Fruit fly (Drosophila melanogaster) whole organism, embryonic: ENCODE data around the gene CG12398.

ENCODE experiments used
- CG10274 ChIP-seq: fragments of 200-800 bp; sonication (Bioruptor generic); optimal IDR thresholded peaks from 3 replicates; lab custom pipeline; 2017; ENCODE audit warnings: missing biosample characterization, mild to moderate bottlenecking, missing genetic modification characterization
- CG12219 ChIP-seq: fragments of 200-800 bp; sonication (Bioruptor generic); optimal IDR thresholded peaks from 3 replicates; lab custom pipeline; 2018; ENCODE audit warnings: missing biosample characterization, mild to moderate bottlenecking, missing genetic modification characterization
- CG12299 ChIP-seq: fragments of 200-800 bp; sonication (Bioruptor generic); optimal IDR thresholded peaks from 2 replicates; lab custom pipeline; 2018; ENCODE audit warnings: missing biosample characterization, mild to moderate bottlenecking, missing genetic modification characterization
- CG14050 ChIP-seq: fragments of 200-800 bp; sonication (Bioruptor generic); IDR thresholded peaks from 3 replicates; pipeline ENCODE4 v1.3.6; 2022; ENCODE audit warnings: missing biosample characterization, missing genetic modification characterization
- CG16863 ChIP-seq: fragments of 200-800 bp; sonication (Bioruptor generic); optimal IDR thresholded peaks from 3 replicates; lab custom pipeline; 2016; ENCODE audit warnings: missing biosample characterization, missing genetic modification characterization
- CG17385 ChIP-seq: fragments of 200-800 bp; sonication (Bioruptor generic); optimal IDR thresholded peaks from 3 replicates; lab custom pipeline; 2018; ENCODE audit warnings: missing biosample characterization, mild to moderate bottlenecking, missing genetic modification characterization
- CG1792 ChIP-seq: fragments of 200-800 bp; sonication (Bioruptor generic); optimal IDR thresholded peaks from 2 replicates; lab custom pipeline; 2016; ENCODE audit warnings: missing biosample characterization, missing genetic modification characterization
- CG2116 ChIP-seq: fragments of 200-800 bp; sonication (Bioruptor generic); optimal IDR thresholded peaks from 3 replicates; lab custom pipeline; 2018; ENCODE audit warnings: missing biosample characterization, mild to moderate bottlenecking, missing genetic modification characterization
- CG2199 ChIP-seq: fragments of 200-800 bp; sonication (Bioruptor generic); IDR thresholded peaks from 3 replicates; pipeline ENCODE4 v1.3.6; 2022; ENCODE audit warnings: missing biosample characterization, missing genetic modification characterization
- CG32767 ChIP-seq: fragments of 200-800 bp; sonication (Bioruptor generic); IDR thresholded peaks from 2 replicates; pipeline ENCODE4 v1.3.6; 2022; ENCODE audit warnings: missing biosample characterization, missing genetic modification characterization
- CG4328 ChIP-seq: fragments of 200-800 bp; sonication (Bioruptor generic); optimal IDR thresholded peaks from 3 replicates; lab custom pipeline; 2017; ENCODE audit warnings: missing biosample characterization, missing genetic modification reagents, missing genetic modification characterization
- CG4404 ChIP-seq: fragments of 200-800 bp; sonication (Bioruptor generic); IDR thresholded peaks from 2 replicates; pipeline ENCODE4 v1.3.6; 2022; ENCODE audit warnings: missing biosample characterization, missing genetic modification characterization
- CG6254 ChIP-seq: fragments of 200-800 bp; sonication (Bioruptor generic); optimal IDR thresholded peaks from 3 replicates; lab custom pipeline; 2017; ENCODE audit warnings: mild to moderate bottlenecking, missing biosample characterization, missing genetic modification reagents, missing genetic modification characterization
- CG7963 ChIP-seq: fragments of 200-800 bp; sonication (Bioruptor generic); IDR thresholded peaks from 3 replicates; pipeline ENCODE4 v1.3.6; 2022; ENCODE audit warnings: missing biosample characterization, missing genetic modification characterization; ENCODE audit not compliant: partially characterized antibody
- CG8765 ChIP-seq: fragments of 200-800 bp; sonication (Bioruptor generic); IDR thresholded peaks from 2 replicates; pipeline ENCODE4 v1.3.6; 2022; ENCODE audit warnings: missing biosample characterization, missing genetic modification characterization
- Chrac-16 ChIP-seq: fragments of 200-800 bp; sonication (Bioruptor generic); optimal IDR thresholded peaks from 3 replicates; lab custom pipeline; 2016; ENCODE audit warnings: missing biosample characterization, missing genetic modification characterization
- Dfd ChIP-seq, 2 experiments: fragments of >200 bp; optimal IDR thresholded peaks; 2 replicates each; lab custom pipeline; 2017; ENCODE audit warnings: missing biosample characterization in 2 of 2, missing genetic modification characterization in 2 of 2
- E2f1 ChIP-seq: fragments of 200-800 bp; sonication (Bioruptor generic); IDR thresholded peaks from 2 replicates; pipeline ENCODE4 v1.3.6; 2022; ENCODE audit warnings: missing biosample characterization, missing genetic modification characterization
- ERR ChIP-seq: fragments of 200-800 bp; sonication (Bioruptor generic); optimal IDR thresholded peaks from 2 replicates; lab custom pipeline; 2016; ENCODE audit warnings: missing biosample characterization, missing genetic modification characterization
- Eip74EF ChIP-seq, 2 experiments: fragments of 200-800 bp in 1 of 2; fragments of >200 bp in 1 of 2; sonication (Bioruptor generic) in 1 of 2; optimal IDR thresholded peaks; 2 replicates each; lab custom pipeline; 2017 to 2019; ENCODE audit warnings: missing biosample characterization in 2 of 2, missing genetic modification characterization in 2 of 2, mild to moderate bottlenecking in 1 of 2, moderate library complexity in 1 of 2
- Ets65A ChIP-seq: fragments of 200-800 bp; sonication (Bioruptor generic); peaks from one replicate; lab custom pipeline; 2016; ENCODE audit warnings: missing biosample characterization, missing genetic modification characterization
- Gug ChIP-seq: fragments of 200-800 bp; sonication (Bioruptor generic); IDR thresholded peaks from 4 replicates; pipeline ENCODE4 v1.3.6; 2022; ENCODE audit warnings: missing biosample characterization, missing genetic modification characterization
- HLH4C ChIP-seq: fragments of 200-800 bp; sonication (Bioruptor generic); IDR thresholded peaks from 3 replicates; pipeline ENCODE4 v1.3.6; 2022; ENCODE audit warnings: missing biosample characterization, missing genetic modification characterization; ENCODE audit not compliant: partially characterized antibody
- Hmr ChIP-seq: fragments of 200-800 bp; sonication (Bioruptor generic); optimal IDR thresholded peaks from 3 replicates; lab custom pipeline; 2017; ENCODE audit warnings: mild to moderate bottlenecking, missing biosample characterization, missing genetic modification reagents, missing genetic modification characterization
- MESR4 ChIP-seq: fragments of 200-800 bp; sonication (Bioruptor generic); optimal IDR thresholded peaks from 2 replicates; lab custom pipeline; 2018; ENCODE audit warnings: missing biosample characterization, mild to moderate bottlenecking, missing genetic modification characterization, moderate library complexity
- Med ChIP-seq: fragments of 200-800 bp; sonication (Bioruptor generic); peaks from one replicate; lab custom pipeline; 2016; ENCODE audit warnings: missing biosample characterization, missing genetic modification characterization, mild to moderate bottlenecking, inconsistent platforms, moderate library complexity
- Ptx1 ChIP-seq: fragments of 200-800 bp; sonication (Bioruptor generic); IDR thresholded peaks from 2 replicates; pipeline ENCODE4 v1.3.6; 2022; ENCODE audit warnings: missing biosample characterization, missing genetic modification characterization
- Sox100B ChIP-seq: fragments of 200-800 bp; sonication (Bioruptor generic); optimal IDR thresholded peaks from 3 replicates; lab custom pipeline; 2018; ENCODE audit warnings: missing biosample characterization, mild to moderate bottlenecking, missing genetic modification characterization
- Vsx1 ChIP-seq: fragments of 200-800 bp; sonication (Bioruptor generic); optimal IDR thresholded peaks from 2 replicates; lab custom pipeline; 2017; ENCODE audit warnings: missing biosample characterization, mild to moderate bottlenecking, missing genetic modification characterization, missing genetic modification reagents
- ato ChIP-seq: fragments of 200-800 bp; sonication (Bioruptor generic); IDR thresholded peaks from 2 replicates; pipeline ENCODE4 v1.3.6; 2022; ENCODE audit warnings: missing biosample characterization, missing genetic modification characterization; ENCODE audit not compliant: partially characterized antibody
- btn ChIP-seq: fragments of 200-800 bp; sonication (Bioruptor generic); optimal IDR thresholded peaks from 2 replicates; lab custom pipeline; 2016; ENCODE audit warnings: missing biosample characterization, missing genetic modification characterization
- cad ChIP-seq: fragments of >200 bp; optimal IDR thresholded peaks from 2 replicates; lab custom pipeline; 2017; ENCODE audit warnings: missing biosample characterization, missing genetic modification characterization
- chm ChIP-seq: fragments of 200-800 bp; sonication (Bioruptor generic); IDR thresholded peaks from 2 replicates; pipeline ENCODE4 v1.3.6; 2022; ENCODE audit warnings: missing biosample characterization, missing genetic modification characterization
- crc ChIP-seq: fragments of 200-800 bp; sonication (Bioruptor generic); optimal IDR thresholded peaks from 2 replicates; lab custom pipeline; 2016; ENCODE audit warnings: missing biosample characterization, missing genetic modification characterization
- dpn ChIP-seq, 2 experiments: fragments of 200-800 bp; sonication (Bioruptor generic); optimal IDR thresholded peaks; 3 replicates each; lab custom pipeline; 2016; ENCODE audit warnings: missing biosample characterization in 2 of 2, missing genetic modification characterization in 2 of 2
- ewg ChIP-seq: fragments of 200-800 bp; sonication (Bioruptor generic); optimal IDR thresholded peaks from 3 replicates; lab custom pipeline; 2017; ENCODE audit warnings: mild to moderate bottlenecking, missing biosample characterization, missing genetic modification reagents, missing genetic modification characterization
- fru ChIP-seq: fragments of >200 bp; optimal IDR thresholded peaks from 2 replicates; lab custom pipeline; 2017
- gfzf ChIP-seq: fragments of 200-800 bp; sonication (Bioruptor generic); optimal IDR thresholded peaks from 2 replicates; lab custom pipeline; 2016; ENCODE audit warnings: missing biosample characterization, mild to moderate bottlenecking, missing genetic modification characterization, moderate library complexity
- gt ChIP-seq: fragments of 200-800 bp; sonication (Bioruptor generic); IDR thresholded peaks from 2 replicates; pipeline ENCODE4 v1.3.6; 2022; ENCODE audit warnings: missing biosample characterization, missing genetic modification characterization
- ind ChIP-seq: fragments of 200-800 bp; sonication (Bioruptor generic); optimal IDR thresholded peaks from 3 replicates; lab custom pipeline; 2016; ENCODE audit warnings: missing biosample characterization, missing genetic modification characterization
- kah ChIP-seq: fragments of 200-800 bp; sonication (Bioruptor generic); optimal IDR thresholded peaks from 2 replicates; lab custom pipeline; 2018; ENCODE audit warnings: missing biosample characterization, mild to moderate bottlenecking, missing genetic modification characterization
- nerfin-2 ChIP-seq: fragments of 200-800 bp; sonication (Bioruptor generic); IDR thresholded peaks from 2 replicates; pipeline ENCODE4 v1.3.6; 2022; ENCODE audit warnings: missing biosample characterization, missing genetic modification characterization; ENCODE audit not compliant: partially characterized antibody
- oc ChIP-seq: fragments of 200-800 bp; sonication (Bioruptor generic); optimal IDR thresholded peaks from 2 replicates; lab custom pipeline; 2018; ENCODE audit warnings: missing biosample characterization, mild to moderate bottlenecking, missing genetic modification characterization, moderate library complexity
- pum ChIP-seq: fragments of 200-800 bp; sonication (Bioruptor generic); optimal IDR thresholded peaks from 2 replicates; lab custom pipeline; 2016; ENCODE audit warnings: missing biosample characterization, missing genetic modification characterization
- pzg ChIP-seq: fragments of 200-800 bp; sonication (Bioruptor generic); optimal IDR thresholded peaks from 3 replicates; lab custom pipeline; 2018; ENCODE audit warnings: missing biosample characterization, mild to moderate bottlenecking, missing genetic modification characterization, moderate library complexity
- sima ChIP-seq: fragments of 200-800 bp; sonication (Bioruptor generic); optimal IDR thresholded peaks from 2 replicates; lab custom pipeline; 2016; ENCODE audit warnings: missing biosample characterization, missing genetic modification characterization
- stwl ChIP-seq: fragments of 200-800 bp; sonication (Bioruptor generic); optimal IDR thresholded peaks from 3 replicates; lab custom pipeline; 2018; ENCODE audit warnings: missing biosample characterization, mild to moderate bottlenecking, missing genetic modification characterization, moderate library complexity

The CG12398 gene

DNA sequence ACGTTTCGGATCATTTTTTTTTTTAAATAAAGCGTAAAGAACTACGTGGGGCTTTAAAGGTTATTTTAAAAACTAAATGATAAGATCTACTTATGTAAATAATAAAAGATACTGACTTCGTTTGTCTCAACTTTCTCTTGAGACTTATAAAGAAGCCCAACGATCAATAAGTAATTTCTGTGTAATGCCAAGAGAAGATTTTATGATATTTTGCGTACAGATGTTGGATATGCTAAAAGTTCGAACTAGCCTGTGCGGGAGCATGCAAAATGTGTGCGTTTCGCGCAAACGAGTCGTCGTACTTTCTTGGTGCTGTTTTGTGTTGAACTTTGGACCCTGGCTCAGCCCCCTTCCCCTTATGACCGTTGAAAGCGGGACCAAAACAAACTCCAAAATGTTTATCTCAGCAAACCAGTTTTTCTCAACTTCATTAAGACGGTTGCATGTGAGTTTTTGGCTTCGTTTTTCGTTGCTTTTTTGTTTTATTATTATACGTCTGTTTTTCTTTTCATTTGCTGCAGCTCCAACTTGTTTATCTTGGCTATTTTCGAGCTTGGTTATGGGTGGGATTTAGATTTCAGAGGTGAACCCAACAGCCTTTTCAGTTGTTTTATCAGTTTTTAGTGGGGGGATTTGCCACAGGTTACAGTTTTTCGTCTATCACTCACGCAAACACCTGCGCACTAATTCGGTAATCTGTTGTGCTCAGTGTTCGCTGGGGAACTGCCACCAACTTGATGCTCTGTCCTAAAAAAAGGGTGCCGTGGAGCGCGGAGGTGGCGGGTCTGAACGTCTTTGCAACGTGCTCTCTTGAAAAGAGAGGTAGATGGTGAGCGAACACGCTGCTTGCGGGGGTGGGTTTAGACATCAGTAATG, 39.5 kb upstream of the CG12398 start, which contains the start of gene pdgy (continued):
- TF ChIP-seq gfzf (GFP tag; lab: Kevin White, UChicago): no peak
- no peak for TF ChIP-seq CG8765 (GFP tag; lab: Robert Waterston, UW)
- no peak for TF ChIP-seq Dfd (GFP tag; optimal IDR thresholded peaks at IDR 0.05; lab: Kevin White, UChicago)
- no peak for TF ChIP-seq CG10274 (GFP tag; lab: Kevin White, UChicago)
- no peak for TF ChIP-seq crc (GFP tag; lab: Kevin White, UChicago)
- no peak for TF ChIP-seq ind
- no peak for TF ChIP-seq ERR (GFP tag; lab: Kevin White, UChicago)
- TF ChIP-seq nerfin-2 (GFP tag; lab: Robert Waterston, UW): no peak
- TF ChIP-seq kah (GFP tag; lab: Kevin White, UChicago): peak; percentile 25
- TF ChIP-seq pzg (GFP tag; lab: Kevin White, UChicago): no peak
- no peak for TF ChIP-seq stwl (tag; lab: Kevin White, UChicago)
- no peak for TF ChIP-seq Vsx1 (GFP tag; lab: Kevin White, UChicago)
- TF ChIP-seq ewg (GFP tag; lab: Kevin White, UChicago): peak; percentile 24
- no peak for TF ChIP-seq CG14050
- no peak for TF ChIP-seq Ets65A
- peak; percentile 24 for TF ChIP-seq CG6254 (GFP tag; lab: Kevin White, UChicago)
- no peak for TF ChIP-seq CG32767 (GFP tag; lab: Robert Waterston, UW)
- 0 out of 3 replicates have a peak, but pooled peaks have one; percentile 40 for TF ChIP-seq CG2199 (GFP tag; lab: Robert Waterston, UW)
- peak; percentile 65 for TF ChIP-seq chm
- no peak for TF ChIP-seq CG1792 (GFP tag; lab: Kevin White, UChicago)
- TF ChIP-seq oc (tag; lab: Kevin White, UChicago): peak; percentile 76
- no peak for TF ChIP-seq ato (GFP tag; lab: Robert Waterston, UW)
- TF ChIP-seq cad (GFP tag; lab: Kevin White, UChicago): no peak

dm6 chrX:14952097-14952844, 38.7 kb upstream of the CG12398 start:
- TF ChIP-seq E2f1 (GFP tag; lab: Robert Waterston, UW) (peak; percentile 33; the same call in 1 of the 2 replicates), sima (GFP tag; lab: Kevin White, UChicago) (no peak), CG17385 (peak; percentile 48), HLH4C (no peak), Chrac-16 (GFP tag; lab: Kevin White, UChicago) (peak; percentile 49), CG16863 (GFP tag; lab: Kevin White, UChicago) (peak; percentile 33), Ptx1 (GFP tag; lab: Robert Waterston, UW) (peak; percentile 53), CG4328 (no peak), pum (GFP tag; lab: Kevin White, UChicago) (no peak), Gug (GFP tag; lab: Robert Waterston, UW) (peak; percentile 6; the same call in 2 of the 4 replicates), CG4404 (GFP tag; lab: Robert Waterston, UW) (no peak), CG7963 (no peak), Eip74EF (GFP tag; optimal IDR thresholded peaks at IDR 0.05; lab: Kevin White, UChicago) (peak in 1 of 2 experiments; percentile 61), ewg (GFP tag; lab: Kevin White, UChicago) (peak; percentile 44), CG12219 (GFP tag; lab: Kevin White, UChicago) (peak; percentile 12), fru (lab: Kevin White, UChicago) (no peak), Sox100B (peak; percentile 58), dpn (GFP tag; optimal IDR thresholded peaks at IDR 0.05; lab: Kevin White, UChicago) (peak in 1 of 2 experiments; percentile 63), btn (peak; percentile 16), CG2116 (GFP tag; lab: Kevin White, UChicago) (no peak), Med (GFP tag; lab: Kevin White, UChicago) (peak; percentile 78), gt (GFP tag; lab: Robert Waterston, UW) (no peak), MESR4 (no peak), CG12299 (tag; lab: Kevin White, UChicago) (no peak), Hmr (GFP tag; lab: Kevin White, UChicago) (peak; percentile 2)
